Fruit fly (Drosophila melanogaster): ENCODE data around the gene Pitslre.

Pitslre gene

DNA sequence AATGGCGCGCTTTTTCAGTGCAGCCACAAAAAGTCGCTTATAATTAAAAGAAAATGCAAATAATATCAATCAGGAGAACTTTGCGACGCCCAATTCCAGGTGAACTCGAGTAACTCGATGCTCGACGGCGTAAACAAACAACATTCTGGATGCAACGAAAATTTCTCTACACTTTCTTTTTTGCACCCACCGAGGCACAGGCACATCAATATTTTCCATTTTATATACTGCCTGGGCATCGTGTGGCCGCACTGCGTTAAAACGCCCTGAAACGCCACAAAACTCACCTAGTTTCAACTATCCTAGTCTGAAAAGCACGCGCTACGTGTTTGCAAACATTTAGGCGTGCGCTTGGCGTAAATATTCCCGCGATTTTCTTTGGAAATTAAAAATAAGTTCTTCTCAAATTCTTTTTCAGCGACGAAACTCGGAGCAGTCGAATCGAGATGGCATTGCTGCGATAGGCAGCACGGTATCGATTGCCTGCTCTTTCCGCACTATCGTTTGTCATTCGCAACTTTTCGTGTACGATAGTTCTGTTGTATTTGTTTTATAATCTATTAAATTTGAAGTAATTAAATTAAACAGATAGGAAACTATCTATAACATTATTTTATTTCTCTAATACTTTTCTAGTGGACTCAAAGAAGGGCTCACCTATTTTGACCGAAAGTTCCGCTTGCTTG is 14.6 kb downstream of the Pitslre start, which contains the start of gene Pcif1 (continued):
- TF ChIP-seq Ada2b (GFP tag; IDR thresholded peaks at IDR 0.05) (no peak), CG8478 (optimal IDR thresholded peaks at IDR 0.05) (no peak), MTF-1 (GFP tag; optimal IDR thresholded peaks at IDR 0.05; ENCODE audit: borderline replicate concordance) (no peak), fru (optimal IDR thresholded peaks at IDR 0.05) (no peak), vnd (GFP tag; IDR thresholded peaks at IDR 0.05; ENCODE audit: partially characterized antibody) (peak; percentile 99), Sry-δ (GFP tag; optimal IDR thresholded peaks at IDR 0.05) (peak; percentile 95), maf-S (GFP tag; optimal IDR thresholded peaks at IDR 0.05) (no peak), HLH3B (GFP tag; IDR thresholded peaks at IDR 0.05) (no peak), Hmr (GFP tag; optimal IDR thresholded peaks at IDR 0.05) (no peak), Antp (GFP tag; optimal IDR thresholded peaks at IDR 0.05) (no peak), sqz (GFP tag; optimal IDR thresholded peaks at IDR 0.05) (no peak), CG1832 (GFP tag; optimal IDR thresholded peaks at IDR 0.05) (no peak), hb (GFP tag; IDR thresholded peaks at IDR 0.05; ENCODE audit: partially characterized antibody) (peak; percentile 98), gt (GFP tag; IDR thresholded peaks at IDR 0.05) (no peak), Myb (GFP tag; optimal IDR thresholded peaks at IDR 0.05) (no peak), CG15601 (tag; optimal IDR thresholded peaks at IDR 0.05) (peak; percentile 51), CG15479 (GFP tag; optimal IDR thresholded peaks at IDR 0.05) (no peak), CG34224 (GFP tag; IDR thresholded peaks at IDR 0.05; ENCODE audit: partially characterized antibody) (peak; percentile 99), gsb-n (tag; optimal IDR thresholded peaks at IDR 0.05) (no peak), emc (GFP tag; optimal IDR thresholded peaks at IDR 0.05) (no peak), CG9932 (GFP tag; IDR thresholded peaks at IDR 0.05) (peak; percentile 80), corto (GFP tag; optimal IDR thresholded peaks at IDR 0.05) (peak; percentile 73), CG14014 (GFP tag; IDR thresholded peaks at IDR 0.05) (no peak), danr (GFP tag; IDR thresholded peaks at IDR 0.05) (no peak), CG9609 (GFP tag; optimal IDR thresholded peaks at IDR 0.05) (no peak), CG2678 (tag; optimal IDR thresholded peaks at IDR 0.05) (no peak), CG10321 (GFP tag; IDR thresholded peaks at IDR 0.05) (no peak), Stat92E (GFP tag; optimal IDR thresholded peaks at IDR 0.05) (no peak), nerfin-2 (GFP tag; IDR thresholded peaks at IDR 0.05; ENCODE audit: partially characterized antibody) (peak; percentile 98), CG31388 (GFP tag; optimal IDR thresholded peaks at IDR 0.05) (no peak), peb (GFP tag; IDR thresholded peaks at IDR 0.05) (no peak), Hr3 (GFP tag; optimal IDR thresholded peaks at IDR 0.05) (no peak), CG4404 (GFP tag; IDR thresholded peaks at IDR 0.05) (no peak), nau (GFP tag; optimal IDR thresholded peaks at IDR 0.05) (no peak), CG14441 (GFP tag; IDR thresholded peaks at IDR 0.05) (peak; percentile 28; the same call in 1 of the 2 replicates), ken (GFP tag; IDR thresholded peaks at IDR 0.05) (no peak), bowl (GFP tag; IDR thresholded peaks at IDR 0.05) (no peak), CG17568 (GFP tag; optimal IDR thresholded peaks at IDR 0.05) (peak; percentile 28), ara (GFP tag; IDR thresholded peaks at IDR 0.05) (no peak), Taf1 (GFP tag; IDR thresholded peaks at IDR 0.05) (no peak), CrebB (tag; optimal IDR thresholded peaks at IDR 0.05) (no peak), amos (GFP tag; IDR thresholded peaks at IDR 0.05; ENCODE audit: partially characterized antibody) (peak; percentile 100), CG7839 (tag; optimal IDR thresholded peaks at IDR 0.05) (no peak), CG14050 (GFP tag; IDR thresholded peaks at IDR 0.05) (no peak), Elba2 (GFP tag; optimal IDR thresholded peaks at IDR 0.05) (no peak), E2f1 (GFP tag; IDR thresholded peaks at IDR 0.05) (no peak), zfh1 (GFP tag; IDR thresholded peaks at IDR 0.05) (peak; percentile 53; the same call in 2 of the 3 replicates), CG1024 (GFP tag; IDR thresholded peaks at IDR 0.05) (no peak), insv (GFP tag; optimal IDR thresholded peaks at IDR 0.05) (no peak), HmgZ (tag; optimal IDR thresholded peaks at IDR 0.05) (peak; percentile 47), CG31224 (GFP tag; IDR thresholded peaks at IDR 0.05) (no peak)

Data from whole organism, embryonic.